Worm (Caenorhabditis elegans) whole organism, early embryonic: ENCODE measurements around the gene C37H5.14.

ENCODE experiments used
- B0310.2 ChIP-seq: sonication (generic microtip); optimal IDR thresholded peaks from 2 replicates; lab custom pipeline; 2016; ENCODE audit warnings: mild to moderate bottlenecking, missing genetic modification characterization, missing compliant biosample characterization
- ama-1 ChIP-seq: fragments of 150-350 bp; optimal IDR thresholded peaks from 2 replicates; lab custom pipeline; 2014
- ceh-13 ChIP-seq: fragments of 200-800 bp; sonication (Bioruptor generic); optimal IDR thresholded peaks from 2 replicates; lab custom pipeline; 2018; ENCODE audit warnings: mild to moderate bottlenecking, missing genetic modification characterization, missing compliant biosample characterization
- ceh-36 ChIP-seq: sonication (generic microtip); optimal IDR thresholded peaks from 2 replicates; lab custom pipeline; 2016; ENCODE audit warnings: missing genetic modification characterization, inconsistent platforms, missing compliant biosample characterization
- ets-7 ChIP-seq: sonication (generic microtip); optimal IDR thresholded peaks from 2 replicates; lab custom pipeline; 2016; ENCODE audit warnings: missing genotype, missing genetic modification characterization, missing compliant biosample characterization
- hmbx-1 ChIP-seq: sonication (generic microtip); optimal IDR thresholded peaks from 2 replicates; lab custom pipeline; 2016; ENCODE audit warnings: mild to moderate bottlenecking, missing genetic modification characterization, missing compliant biosample characterization
- hmg-4 ChIP-seq: fragments of 200-800 bp; sonication (Bioruptor generic); optimal IDR thresholded peaks from 2 replicates; lab custom pipeline; 2018; ENCODE audit warnings: mild to moderate bottlenecking, missing genetic modification characterization, missing compliant biosample characterization
- hnd-1 ChIP-seq: sonication (generic microtip); optimal IDR thresholded peaks from 2 replicates; lab custom pipeline; 2016; ENCODE audit warnings: missing genetic modification characterization, missing compliant biosample characterization
- pes-1 ChIP-seq: fragments of 200-800 bp; sonication (Bioruptor generic); IDR thresholded peaks from 2 replicates; pipeline ENCODE4 v1.3.6; 2022; ENCODE audit warnings: missing genetic modification reagents, missing genetic modification characterization, missing compliant biosample characterization
- scrt-1 ChIP-seq: fragments of 200-800 bp; sonication (Bioruptor generic); IDR thresholded peaks from 2 replicates; pipeline ENCODE4 v1.3.6; 2022; ENCODE audit warnings: missing genetic modification characterization, missing compliant biosample characterization
- sea-1 ChIP-seq: fragments of 200-800 bp; sonication (Bioruptor generic); conservative IDR thresholded peaks from 2 replicates; pipeline ENCODE4 v1.3.6; 2022; ENCODE audit warnings: missing genetic modification characterization, missing compliant biosample characterization
- tbx-11 ChIP-seq: fragments of 200-800 bp; sonication (Bioruptor generic); IDR thresholded peaks from 2 replicates; pipeline ENCODE4 v1.3.6; 2022; ENCODE audit warnings: missing genetic modification characterization, missing compliant biosample characterization
- tra-4 ChIP-seq: sonication (generic microtip); optimal IDR thresholded peaks from 2 replicates; lab custom pipeline; 2017; ENCODE audit warnings: missing genetic modification characterization, missing compliant biosample characterization

ce11 chrV:4864330-4864729 is 30.2 kb upstream of the C37H5.14 start:
- TF ChIP-seq ets-7 (tag; lab: Kevin White, UChicago) (no peak), ceh-36 (tag; lab: Kevin White, UChicago) (no peak), ama-1 (lab: Kevin White, UChicago) (no peak), tra-4 (tag; lab: Kevin White, UChicago) (no peak), hnd-1 (tag; lab: Kevin White, UChicago) (no peak), B0310.2 (tag; lab: Kevin White, UChicago) (no peak), pes-1 (GFP tag; lab: Robert Waterston, UW) (no peak), sea-1 (GFP tag; lab: Robert Waterston, UW) (no peak), tbx-11 (GFP tag; lab: Robert Waterston, UW) (no peak), scrt-1 (GFP tag; lab: Robert Waterston, UW) (no peak), hmg-4 (GFP tag; lab: Kevin White, UChicago) (no peak), hmbx-1 (tag; lab: Kevin White, UChicago) (no peak), ceh-13 (GFP tag; lab: Kevin White, UChicago) (no peak)
